Fruit fly (Drosophila melanogaster): Measurements from ENCODE around the gene GatC.

Gene GatC

DNA sequence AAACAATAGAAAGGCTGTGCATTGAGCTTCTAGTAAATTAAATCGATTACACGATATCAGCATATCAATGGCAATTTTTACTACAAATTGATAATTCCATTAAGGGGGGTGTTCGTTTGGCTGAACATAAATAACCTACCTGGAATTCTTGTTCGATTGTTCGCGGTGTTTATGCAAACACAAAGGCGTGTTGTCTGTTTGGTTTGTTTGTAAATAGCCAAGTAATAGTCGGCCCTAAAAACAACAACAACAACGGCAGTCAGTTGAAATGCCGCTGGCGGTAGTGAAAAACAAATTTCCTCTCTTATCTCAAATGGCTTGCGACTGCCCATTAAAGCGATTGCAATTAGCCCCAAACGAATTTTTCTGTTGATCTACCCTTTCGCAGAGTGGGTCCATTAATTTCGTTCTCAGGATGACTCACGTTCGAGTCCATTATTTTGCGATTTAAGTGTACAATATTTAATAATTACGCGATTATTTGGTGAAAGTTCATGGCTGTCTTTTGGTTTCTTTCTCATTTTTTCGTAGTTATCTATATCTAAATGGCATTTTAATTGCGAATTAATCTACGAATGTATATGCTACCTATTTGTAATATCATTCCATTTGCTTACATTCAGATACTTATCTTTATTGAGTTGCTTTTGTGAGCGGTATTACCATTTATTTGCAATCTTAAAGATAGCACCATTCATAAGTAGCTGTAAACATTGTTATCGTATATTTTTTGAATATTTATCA, 5.9 kb upstream of the GatC start (continued):
- TF ChIP-seq ac (GFP tag; optimal IDR thresholded peaks at IDR 0.05) (peak; percentile 18), Gsc (GFP tag; IDR thresholded peaks at IDR 0.05) (no peak), trh (GFP tag; optimal IDR thresholded peaks at IDR 0.05) (no peak), Deaf1 (tag; optimal IDR thresholded peaks at IDR 0.05) (no peak), seq (GFP tag; IDR thresholded peaks at IDR 0.05) (no peak; the same call in 1 of the 2 replicates), az2 (GFP tag; optimal IDR thresholded peaks at IDR 0.05) (no peak), inv (GFP tag; IDR thresholded peaks at IDR 0.05; ENCODE audit: partially characterized antibody) (no peak), fd3F (GFP tag; optimal IDR thresholded peaks at IDR 0.05) (no peak), CG13894 (tag; optimal IDR thresholded peaks at IDR 0.05) (peak; percentile 54), CG31224 (GFP tag; IDR thresholded peaks at IDR 0.05) (no peak), MESR4 (GFP tag; optimal IDR thresholded peaks at IDR 0.05) (no peak), CG31441 (GFP tag; IDR thresholded peaks at IDR 0.05) (no peak; the same call in 1 of the 2 replicates), CG11093 (GFP tag; IDR thresholded peaks at IDR 0.05) (no peak), Meics (GFP tag; optimal IDR thresholded peaks at IDR 0.05) (peak; percentile 50), CG3163 (GFP tag; optimal IDR thresholded peaks at IDR 0.05) (no peak), Antp (GFP tag; optimal IDR thresholded peaks at IDR 0.05) (no peak), twi (tag; optimal IDR thresholded peaks at IDR 0.05) (no peak), jing (GFP tag; optimal IDR thresholded peaks at IDR 0.05) (no peak), Eip74EF (GFP tag; optimal IDR thresholded peaks at IDR 0.05) (no peak), CG2678 (tag; optimal IDR thresholded peaks at IDR 0.05) (peak; percentile 66), CG1602 (GFP tag; optimal IDR thresholded peaks at IDR 0.05) (no peak), CG14667 (GFP tag; IDR thresholded peaks at IDR 0.05) (no peak), CG10654 (GFP tag; optimal IDR thresholded peaks at IDR 0.05) (no peak), CG8388 (GFP tag; optimal IDR thresholded peaks at IDR 0.05) (no peak), CG34376 (GFP tag; optimal IDR thresholded peaks at IDR 0.05) (no peak), grau (tag; optimal IDR thresholded peaks at IDR 0.05) (peak; percentile 40), onecut (GFP tag; IDR thresholded peaks at IDR 0.05) (no peak), CG31388 (GFP tag; optimal IDR thresholded peaks at IDR 0.05) (no peak), Hr78 (GFP tag; optimal IDR thresholded peaks at IDR 0.05) (no peak), sens (GFP tag) (peak; percentile 84), otp (GFP tag; IDR thresholded peaks at IDR 0.05) (peak; percentile 5; the same call in 1 of the 3 replicates), CG13287 (GFP tag; IDR thresholded peaks at IDR 0.05; ENCODE audit: partially characterized antibody) (no peak), prd (optimal IDR thresholded peaks at IDR 0.05) (no peak), prd (GFP tag; IDR thresholded peaks at IDR 0.05) (no peak; the same call in 1 of the 3 replicates), Hr51 (GFP tag; optimal IDR thresholded peaks at IDR 0.05) (peak in 1 of 2 experiments; percentile 43), CG4360 (GFP tag; IDR thresholded peaks at IDR 0.05) (peak; percentile 78), grn (GFP tag; optimal IDR thresholded peaks at IDR 0.05) (peak; percentile 82), salm (tag; optimal IDR thresholded peaks at IDR 0.05) (peak; percentile 22), Fer1 (GFP tag; optimal IDR thresholded peaks at IDR 0.05) (peak; percentile 39), B-H2 (GFP tag; optimal IDR thresholded peaks at IDR 0.05) (no peak), Nf-YC (tag; optimal IDR thresholded peaks at IDR 0.05) (peak; percentile 38), sug (tag; optimal IDR thresholded peaks at IDR 0.05) (peak; percentile 41), sob (GFP tag; IDR thresholded peaks at IDR 0.05) (no peak), scrt (GFP tag; optimal IDR thresholded peaks at IDR 0.05) (peak; percentile 17), NFAT (GFP tag; IDR thresholded peaks at IDR 0.05) (no peak), CG18764 (GFP tag; optimal IDR thresholded peaks at IDR 0.05) (no peak), lov (optimal IDR thresholded peaks at IDR 0.05) (no peak), lov (GFP tag; IDR thresholded peaks at IDR 0.05) (no peak), Jarid2 (GFP tag; optimal IDR thresholded peaks at IDR 0.05) (no peak), BEAF-32 (GFP tag; optimal IDR thresholded peaks at IDR 0.05) (no peak)
